Worm (Caenorhabditis elegans): ENCODE data around the gene hsd-2.

- TF ChIP-seq zag-1 (tag; optimal IDR thresholded peaks at IDR 0.05): no peak
- TF ChIP-seq skn-1 (tag; optimal IDR thresholded peaks at IDR 0.05): no peak
- TF ChIP-seq nhr-6 (tag; optimal IDR thresholded peaks at IDR 0.05): no peak
- no peak for TF ChIP-seq elt-3 (tag; optimal IDR thresholded peaks at IDR 0.05)
- TF ChIP-seq fos-1 (tag; optimal IDR thresholded peaks at IDR 0.05): no peak
- TF ChIP-seq elt-1 (tag; optimal IDR thresholded peaks at IDR 0.05): no peak
Measured at ce11 chrX:4960910-4961680, 43.9 kb upstream of the hsd-2 start.
